Worm (Caenorhabditis elegans) whole organism, early embryonic: ENCODE results near the gene wsp-1.

Experiments used
- B0310.2 ChIP-seq: sonication (generic microtip); optimal IDR thresholded peaks from 2 replicates; lab custom pipeline; 2016; ENCODE audit warnings: mild to moderate bottlenecking, missing genetic modification characterization, missing compliant biosample characterization
- F13C5.2 ChIP-seq: sonication (generic microtip); optimal IDR thresholded peaks from 2 replicates; lab custom pipeline; 2017; ENCODE audit warnings: mild to moderate bottlenecking, missing genetic modification characterization, inconsistent platforms, missing compliant biosample characterization
- aly-1 ChIP-seq: sonication (generic microtip); optimal IDR thresholded peaks from 2 replicates; lab custom pipeline; 2016; ENCODE audit warnings: missing genetic modification characterization, missing compliant biosample characterization
- ama-1 ChIP-seq: fragments of 150-350 bp; optimal IDR thresholded peaks from 2 replicates; lab custom pipeline; 2014
- ceh-13 ChIP-seq: fragments of 200-800 bp; sonication (Bioruptor generic); optimal IDR thresholded peaks from 2 replicates; lab custom pipeline; 2018; ENCODE audit warnings: mild to moderate bottlenecking, missing genetic modification characterization, missing compliant biosample characterization
- ceh-36 ChIP-seq: sonication (generic microtip); optimal IDR thresholded peaks from 2 replicates; lab custom pipeline; 2016; ENCODE audit warnings: missing genetic modification characterization, inconsistent platforms, missing compliant biosample characterization
- ets-7 ChIP-seq: sonication (generic microtip); optimal IDR thresholded peaks from 2 replicates; lab custom pipeline; 2016; ENCODE audit warnings: missing genotype, missing genetic modification characterization, missing compliant biosample characterization
- flt-1 ChIP-seq: fragments of 200-800 bp; sonication (Bioruptor generic); IDR thresholded peaks from 2 replicates; pipeline ENCODE4 v1.3.6; 2022; ENCODE audit warnings: missing genetic modification characterization, missing compliant biosample characterization
- hmbx-1 ChIP-seq: sonication (generic microtip); optimal IDR thresholded peaks from 2 replicates; lab custom pipeline; 2016; ENCODE audit warnings: mild to moderate bottlenecking, missing genetic modification characterization, missing compliant biosample characterization
- hmg-4 ChIP-seq: fragments of 200-800 bp; sonication (Bioruptor generic); optimal IDR thresholded peaks from 2 replicates; lab custom pipeline; 2018; ENCODE audit warnings: mild to moderate bottlenecking, missing genetic modification characterization, missing compliant biosample characterization
- hnd-1 ChIP-seq: sonication (generic microtip); optimal IDR thresholded peaks from 2 replicates; lab custom pipeline; 2016; ENCODE audit warnings: missing genetic modification characterization, missing compliant biosample characterization
- pes-1 ChIP-seq: fragments of 200-800 bp; sonication (Bioruptor generic); IDR thresholded peaks from 2 replicates; pipeline ENCODE4 v1.3.6; 2022; ENCODE audit warnings: missing genetic modification reagents, missing genetic modification characterization, missing compliant biosample characterization
- scrt-1 ChIP-seq: fragments of 200-800 bp; sonication (Bioruptor generic); IDR thresholded peaks from 2 replicates; pipeline ENCODE4 v1.3.6; 2022; ENCODE audit warnings: missing genetic modification characterization, missing compliant biosample characterization
- sea-1 ChIP-seq: fragments of 200-800 bp; sonication (Bioruptor generic); conservative IDR thresholded peaks from 2 replicates; pipeline ENCODE4 v1.3.6; 2022; ENCODE audit warnings: missing genetic modification characterization, missing compliant biosample characterization
- tbx-11 ChIP-seq: fragments of 200-800 bp; sonication (Bioruptor generic); IDR thresholded peaks from 2 replicates; pipeline ENCODE4 v1.3.6; 2022; ENCODE audit warnings: missing genetic modification characterization, missing compliant biosample characterization
- tbx-37 ChIP-seq: fragments of 200-800 bp; sonication (Bioruptor generic); conservative IDR thresholded peaks from 2 replicates; pipeline ENCODE4 v1.3.6; 2022; ENCODE audit warnings: missing genetic modification reagents, missing genetic modification characterization, missing compliant biosample characterization
- tra-4 ChIP-seq: sonication (generic microtip); optimal IDR thresholded peaks from 2 replicates; lab custom pipeline; 2017; ENCODE audit warnings: missing genetic modification characterization, missing compliant biosample characterization

Gene wsp-1

DNA sequence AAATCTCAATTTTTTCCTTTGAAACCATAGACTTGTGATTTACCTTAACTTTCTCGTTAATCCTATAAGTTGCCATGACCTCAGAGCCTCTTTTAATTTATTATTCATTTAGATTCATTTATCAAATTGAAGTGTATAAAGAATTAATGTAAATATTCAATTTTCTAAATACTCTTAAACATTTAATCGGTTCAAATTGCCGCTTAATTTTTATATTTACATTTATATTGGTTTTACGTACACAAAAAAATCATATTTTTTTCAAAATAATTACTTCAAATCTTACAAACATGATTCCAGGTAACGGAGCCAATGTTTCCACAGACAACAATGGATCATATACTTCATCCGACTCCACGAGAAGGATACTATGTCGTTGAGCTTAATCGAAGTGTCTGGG is 50.3 kb downstream of the wsp-1 start, which contains the start of gene pmk-1:
pmk-1 (plus strand) TSS at position 301 of the 400 bp plus-strand sequence.
- TF ChIP-seq aly-1 (tag; lab: Kevin White, UChicago) (no peak), ceh-13 (GFP tag; lab: Kevin White, UChicago) (no peak), hnd-1 (tag; lab: Kevin White, UChicago) (no peak), hmg-4 (no peak), B0310.2 (no peak), F13C5.2 (tag; lab: Kevin White, UChicago) (no peak), tbx-37 (GFP tag; lab: Robert Waterston, UW) (no peak), tra-4 (no peak), ceh-36 (tag; lab: Kevin White, UChicago) (no peak), flt-1 (GFP tag; lab: Robert Waterston, UW) (no peak), ama-1 (lab: Kevin White, UChicago) (no peak), tbx-11 (no peak), ets-7 (tag; lab: Kevin White, UChicago) (no peak), hmbx-1 (no peak), sea-1 (GFP tag; lab: Robert Waterston, UW) (no peak), pes-1 (GFP tag; lab: Robert Waterston, UW) (no peak), scrt-1 (GFP tag; lab: Robert Waterston, UW) (no peak)

ce11 chrIV:8146283-8146682 is 52.5 kb downstream of the wsp-1 start:
- TF ChIP-seq ets-7 (tag; lab: Kevin White, UChicago) (no peak), ceh-13 (GFP tag; lab: Kevin White, UChicago) (no peak), ceh-36 (tag; lab: Kevin White, UChicago) (no peak), F13C5.2 (tag; lab: Kevin White, UChicago) (no peak), scrt-1 (GFP tag; lab: Robert Waterston, UW) (no peak), ama-1 (lab: Kevin White, UChicago) (no peak), hmbx-1 (no peak), hnd-1 (tag; lab: Kevin White, UChicago) (no peak), sea-1 (GFP tag; lab: Robert Waterston, UW) (no peak), B0310.2 (no peak)

DNA sequence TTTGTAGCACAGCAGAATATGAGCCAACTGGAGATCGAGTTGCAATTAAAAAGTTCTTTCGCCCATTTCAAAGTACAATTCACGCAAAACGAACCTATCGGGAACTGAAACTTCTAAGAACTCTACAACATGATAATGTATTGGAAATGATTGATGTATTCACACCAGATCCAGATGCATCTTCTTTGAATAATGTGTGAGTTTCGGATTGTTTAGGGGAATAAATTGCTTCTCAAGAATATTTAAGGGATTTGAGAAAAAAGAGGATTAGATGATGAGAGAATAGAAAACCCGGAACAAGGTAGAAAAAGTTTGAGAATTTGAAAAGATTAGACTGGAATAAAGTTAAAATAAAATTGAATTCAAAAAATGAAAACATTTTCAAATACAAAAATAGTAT is 54.4 kb downstream of the wsp-1 start:
- TF ChIP-seq B0310.2 (no peak), ceh-13 (GFP tag; lab: Kevin White, UChicago) (no peak), hnd-1 (tag; lab: Kevin White, UChicago) (no peak), ama-1 (lab: Kevin White, UChicago) (no peak), tbx-37 (GFP tag; lab: Robert Waterston, UW) (no peak), tra-4 (no peak), aly-1 (tag; lab: Kevin White, UChicago) (no peak), tbx-11 (no peak), scrt-1 (GFP tag; lab: Robert Waterston, UW) (no peak), flt-1 (GFP tag; lab: Robert Waterston, UW) (no peak), F13C5.2 (tag; lab: Kevin White, UChicago) (no peak), sea-1 (GFP tag; lab: Robert Waterston, UW) (no peak), ets-7 (tag; lab: Kevin White, UChicago) (no peak), hmbx-1 (no peak), hmg-4 (no peak), ceh-36 (tag; lab: Kevin White, UChicago) (no peak), pes-1 (GFP tag; lab: Robert Waterston, UW) (no peak)

ce11 chrIV:8142735-8143550 is 55.8 kb downstream of the wsp-1 start, which contains the start of gene pmk-2:
Gene pmk-2 (plus strand): TSS chrIV:8143500.
- TF ChIP-seq sea-1 (GFP tag; lab: Robert Waterston, UW) (no peak), pes-1 (GFP tag; lab: Robert Waterston, UW) (no peak), hmg-4 (no peak), ceh-13 (GFP tag; lab: Kevin White, UChicago) (no peak), aly-1 (tag; lab: Kevin White, UChicago) (no peak), ceh-36 (tag; lab: Kevin White, UChicago) (no peak), ets-7 (tag; lab: Kevin White, UChicago) (no peak), B0310.2 (no peak), tbx-37 (GFP tag; lab: Robert Waterston, UW) (no peak), tbx-11 (no peak), hmbx-1 (no peak), hnd-1 (tag; lab: Kevin White, UChicago) (no peak), ama-1 (lab: Kevin White, UChicago) (no peak), flt-1 (GFP tag; lab: Robert Waterston, UW) (no peak), tra-4 (no peak)

DNA sequence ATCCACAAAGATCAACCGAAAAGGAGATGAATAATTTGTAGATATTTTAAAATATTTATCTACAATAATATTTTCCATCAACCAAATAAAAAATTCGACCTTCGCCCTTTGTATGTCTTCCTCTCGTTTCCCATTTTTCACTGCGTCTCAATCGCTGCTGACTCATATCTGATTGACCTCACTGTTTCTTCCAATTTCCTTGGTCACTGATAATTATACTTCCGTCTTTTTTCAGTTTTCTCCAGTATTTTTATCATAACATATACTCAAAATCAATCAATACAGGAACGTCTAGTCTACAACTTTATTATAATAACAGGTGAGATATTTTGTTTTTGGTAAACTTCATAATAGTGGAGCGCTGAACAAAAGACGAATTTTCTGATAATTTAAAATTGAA is 59.8 kb downstream of the wsp-1 start, which contains the start of gene pmk-3:
pmk-3 (plus strand) TSS at position 236 of the 400 bp plus-strand sequence.
- TF ChIP-seq tra-4, result no peak
- no peak for TF ChIP-seq tbx-37 (GFP tag; lab: Robert Waterston, UW)
- TF ChIP-seq hmbx-1, result no peak
- no peak for TF ChIP-seq F13C5.2 (tag; lab: Kevin White, UChicago)
